Worm (Caenorhabditis elegans) whole organism, L2 larva: ENCODE results near the gene str-114.

ENCODE experiments used
- blmp-1 ChIP-seq: sonication (generic microtip); optimal IDR thresholded peaks from 2 replicates; lab custom pipeline; 2017; ENCODE audit warnings: missing genetic modification characterization, mild to moderate bottlenecking, missing compliant biosample characterization, antibody characterized with exemption, moderate library complexity; ENCODE audit not compliant: insufficient read depth
- ceh-16 ChIP-seq: fragments of 150-350 bp; optimal IDR thresholded peaks from 2 replicates; lab custom pipeline; 2014; ENCODE audit warnings: missing biosample characterization, missing genetic modification characterization
- egl-27 ChIP-seq: sonication (generic microtip); optimal IDR thresholded peaks from 3 replicates; lab custom pipeline; 2017; ENCODE audit warnings: missing biosample characterization, missing genetic modification reagents, missing genetic modification characterization
- lin-11 ChIP-seq: fragments of 150-350 bp; sonication (generic microtip); optimal IDR thresholded peaks from 2 replicates; lab custom pipeline; 2014; ENCODE audit warnings: missing biosample characterization, missing genetic modification characterization, inconsistent platforms, mixed read lengths
- mdl-1 ChIP-seq, 2 experiments: fragments of 150-350 bp in 1 of 2; sonication (generic microtip) in 1 of 2; optimal IDR thresholded peaks; 2 replicates each; lab custom pipeline; 2017; ENCODE audit warnings: missing biosample characterization in 2 of 2, missing genetic modification characterization in 2 of 2
- nhr-21 ChIP-seq: fragments of 150-350 bp; optimal IDR thresholded peaks from 2 replicates; lab custom pipeline; 2014; ENCODE audit warnings: missing biosample characterization, missing genetic modification characterization
- nhr-77 ChIP-seq: fragments of 150-350 bp; optimal IDR thresholded peaks from 2 replicates; lab custom pipeline; 2014; ENCODE audit warnings: missing biosample characterization, missing genetic modification characterization
- unc-62 ChIP-seq: fragments of 150-350 bp; optimal IDR thresholded peaks from 2 replicates; lab custom pipeline; 2014; ENCODE audit warnings: missing biosample characterization, missing genetic modification reagents, missing genetic modification characterization
- zag-1 ChIP-seq: fragments of 150-350 bp; optimal IDR thresholded peaks from 2 replicates; lab custom pipeline; 2014; ENCODE audit warnings: missing biosample characterization, missing genetic modification characterization
- ztf-4 ChIP-seq: fragments of 150-350 bp; optimal IDR thresholded peaks from 2 replicates; lab custom pipeline; 2014; ENCODE audit warnings: missing biosample characterization, missing genetic modification characterization

ce11 chrV:3610709-3611108, 38.9 kb upstream of the str-114 start:
- peak; percentile 62 for TF ChIP-seq blmp-1 (tag; lab: Kevin White, UChicago)
- no peak for TF ChIP-seq egl-27 (tag; lab: Kevin White, UChicago)
- no peak for TF ChIP-seq ceh-16 (tag; lab: Kevin White, UChicago)
- TF ChIP-seq mdl-1 (tag; optimal IDR thresholded peaks at IDR 0.05; lab: Kevin White, UChicago) = no peak
- TF ChIP-seq lin-11 = no peak
- TF ChIP-seq unc-62 (GFP tag; lab: Kevin White, UChicago) = no peak
- TF ChIP-seq nhr-21 (tag; lab: Kevin White, UChicago) = peak; percentile 91
- TF ChIP-seq nhr-77 (tag; lab: Kevin White, UChicago) = no peak
- TF ChIP-seq ztf-4 (tag; lab: Kevin White, UChicago) = no peak
- TF ChIP-seq zag-1 (tag; lab: Kevin White, UChicago) = no peak
